Fruit fly (Drosophila melanogaster) whole organism, wandering third instar larva: ENCODE results near the gene CG31673.

Experiments
- Abd-B ChIP-seq: fragments of >200 bp; optimal IDR thresholded peaks from 2 replicates; lab custom pipeline; 2017; ENCODE audit warnings: missing biosample characterization, missing genetic modification characterization
- CG32264 ChIP-seq: fragments of 200-800 bp; sonication (Bioruptor generic); optimal IDR thresholded peaks from 2 replicates; lab custom pipeline; 2016; ENCODE audit warnings: missing biosample characterization, missing genetic modification characterization
- CG9705 ChIP-seq: fragments of 200-800 bp; sonication (Bioruptor generic); optimal IDR thresholded peaks from 2 replicates; lab custom pipeline; 2018; ENCODE audit warnings: missing biosample characterization, mild to moderate bottlenecking, missing genetic modification characterization
- CrebA ChIP-seq: fragments of 200-800 bp; sonication (Bioruptor generic); optimal IDR thresholded peaks from 2 replicates; lab custom pipeline; 2016; ENCODE audit warnings: missing biosample characterization, mild to moderate bottlenecking, missing genetic modification characterization, borderline replicate concordance
- Dfd ChIP-seq: fragments of >200 bp; optimal IDR thresholded peaks from 2 replicates; lab custom pipeline; 2017; ENCODE audit warnings: missing biosample characterization, missing genetic modification characterization
- Dif ChIP-seq: fragments of 200-275, 200-300 bp; sonication (Bioruptor generic); optimal IDR thresholded peaks from 2 replicates; lab custom pipeline; 2018; ENCODE audit warnings: missing biosample characterization, missing genetic modification characterization; ENCODE audit not compliant: partially characterized antibody
- GATAd ChIP-seq: sonication (Bioruptor generic); optimal IDR thresholded peaks from 2 replicates; lab custom pipeline; 2016; ENCODE audit warnings: missing biosample characterization, missing genetic modification characterization
- HLH106 ChIP-seq: fragments of 200-800 bp; optimal IDR thresholded peaks from 3 replicates; lab custom pipeline; 2019; ENCODE audit warnings: missing biosample characterization, mild to moderate bottlenecking, missing genetic modification characterization, moderate library complexity
- Hnf4 ChIP-seq: fragments of 200-800 bp; sonication (Bioruptor generic); optimal IDR thresholded peaks from 2 replicates; lab custom pipeline; 2016; ENCODE audit warnings: missing biosample characterization, mild to moderate bottlenecking, missing genetic modification characterization
- Hr83 ChIP-seq: fragments of 200-300 bp; sonication (Bioruptor generic); optimal IDR thresholded peaks from 2 replicates; lab custom pipeline; 2016; ENCODE audit warnings: missing biosample characterization, mild to moderate bottlenecking, missing genetic modification characterization, moderate library complexity; ENCODE audit not compliant: poor library complexity, severe bottlenecking
- Mio ChIP-seq: sonication (Bioruptor generic); optimal IDR thresholded peaks from 2 replicates; lab custom pipeline; 2016; ENCODE audit warnings: missing biosample characterization, missing genetic modification characterization
- N ChIP-seq: fragments of >200 bp; optimal IDR thresholded peaks from 2 replicates; lab custom pipeline; 2018; ENCODE audit warnings: missing biosample characterization, missing external identifiers, missing genetic modification characterization
- OdsH ChIP-seq: fragments of 200-800 bp; sonication (Bioruptor generic); optimal IDR thresholded peaks from 2 replicates; lab custom pipeline; 2016; ENCODE audit warnings: missing biosample characterization, mild to moderate bottlenecking, missing genetic modification characterization
- Rel ChIP-seq, 2 experiments: fragments of 200-800 bp; sonication (Bioruptor generic) in 1 of 2; optimal IDR thresholded peaks; 2 replicates in 1 of 2; 3 replicates in 1 of 2; lab custom pipeline; 2016 to 2019; ENCODE audit warnings: mild to moderate bottlenecking in 2 of 2, missing biosample characterization in 2 of 2, missing genetic modification characterization in 2 of 2, moderate library complexity in 1 of 2
- Sp1 ChIP-seq: fragments of 200-800 bp; sonication (Bioruptor generic); optimal IDR thresholded peaks from 3 replicates; lab custom pipeline; 2019; ENCODE audit warnings: missing biosample characterization, mild to moderate bottlenecking, missing genetic modification characterization, moderate library complexity
- Vsx2 ChIP-seq: fragments of 200-300, 225-300 bp; sonication (Bioruptor generic); optimal IDR thresholded peaks from 2 replicates; lab custom pipeline; 2018; ENCODE audit warnings: missing biosample characterization, missing genetic modification characterization; ENCODE audit not compliant: partially characterized antibody
- brk ChIP-seq: fragments of 200-800 bp; sonication (Bioruptor generic); optimal IDR thresholded peaks from 2 replicates; lab custom pipeline; 2016; ENCODE audit warnings: missing biosample characterization, mild to moderate bottlenecking, missing genetic modification characterization
- dl ChIP-seq, 2 experiments: fragments of 175-275, 200-275 bp in 1 of 2; fragments of 200-275 bp in 1 of 2; sonication (Bioruptor generic); optimal IDR thresholded peaks; lab custom pipeline; 2018; ENCODE audit warnings: mild to moderate bottlenecking in 2 of 2, missing biosample characterization in 2 of 2, missing genetic modification characterization in 2 of 2, moderate library complexity in 2 of 2; ENCODE audit not compliant: partially characterized antibody in 2 of 2, insufficient read depth in 1 of 2
- dmrt93B ChIP-seq: fragments of 200-800 bp; sonication (Bioruptor generic); optimal IDR thresholded peaks from 2 replicates; lab custom pipeline; 2018; ENCODE audit warnings: missing biosample characterization, mild to moderate bottlenecking, missing genetic modification characterization
- ey ChIP-seq: fragments of 200-800 bp; sonication (Bioruptor generic); optimal IDR thresholded peaks from 2 replicates; lab custom pipeline; 2016; ENCODE audit warnings: missing biosample characterization, missing genetic modification characterization
- foxo ChIP-seq, 2 experiments: fragments of 200-800 bp; sonication (Bioruptor generic); optimal IDR thresholded peaks; 2 replicates in 1 of 2; 3 replicates in 1 of 2; lab custom pipeline; 2016 to 2017; ENCODE audit warnings: missing biosample characterization in 2 of 2, missing genetic modification characterization in 2 of 2
- fru ChIP-seq: fragments of 200-800 bp; sonication (Bioruptor generic); optimal IDR thresholded peaks from 3 replicates; lab custom pipeline; 2016; ENCODE audit warnings: missing biosample characterization, mild to moderate bottlenecking, missing genetic modification characterization
- jim ChIP-seq: fragments of 175-275, 200-325 bp; sonication (Bioruptor generic); optimal IDR thresholded peaks from 2 replicates; lab custom pipeline; 2016; ENCODE audit warnings: missing biosample characterization, mild to moderate bottlenecking, missing genetic modification characterization
- pan ChIP-seq: fragments of >200 bp; optimal IDR thresholded peaks from 2 replicates; lab custom pipeline; 2017
- psq ChIP-seq: fragments of 200-800 bp; sonication (Bioruptor generic); optimal IDR thresholded peaks from 3 replicates; lab custom pipeline; 2017; ENCODE audit warnings: missing biosample characterization, mild to moderate bottlenecking, missing genetic modification characterization, moderate library complexity
- rgr ChIP-seq: fragments of 200-800 bp; sonication (Bioruptor generic); optimal IDR thresholded peaks from 3 replicates; lab custom pipeline; 2016; ENCODE audit warnings: missing biosample characterization, mild to moderate bottlenecking, missing genetic modification characterization
- sage ChIP-seq: fragments of 200-800 bp; sonication (Bioruptor generic); optimal IDR thresholded peaks from 2 replicates; lab custom pipeline; 2016; ENCODE audit warnings: missing biosample characterization, mild to moderate bottlenecking, missing genetic modification characterization
- sv ChIP-seq: fragments of 200-800 bp; sonication (Bioruptor generic); optimal IDR thresholded peaks from 3 replicates; lab custom pipeline; 2016; ENCODE audit warnings: missing biosample characterization, missing genetic modification characterization
- tai ChIP-seq: sonication (Bioruptor generic); optimal IDR thresholded peaks from 2 replicates; lab custom pipeline; 2016; ENCODE audit warnings: missing biosample characterization, missing genetic modification characterization
- usp ChIP-seq: fragments of >200 bp; optimal IDR thresholded peaks from 2 replicates; lab custom pipeline; 2017; ENCODE audit warnings: missing biosample characterization, missing genetic modification characterization
- woc ChIP-seq: sonication (Bioruptor generic); optimal IDR thresholded peaks from 2 replicates; lab custom pipeline; 2016; ENCODE audit warnings: missing biosample characterization, mild to moderate bottlenecking, missing genetic modification characterization

CG31673 gene

dm6 chr2L:20808510-20809195, 20.8 kb upstream of the CG31673 start:
- TF ChIP-seq Vsx2 (GFP tag; lab: Kevin White, UChicago) (peak; percentile 25), GATAd (GFP tag; lab: Kevin White, UChicago) (no peak), Abd-B (no peak), psq (no peak), Dfd (no peak)

dm6 chr2L:20809229-20809628, 20.2 kb upstream of the CG31673 start:
- TF ChIP-seq rgr (GFP tag; lab: Kevin White, UChicago) (no peak), CrebA (GFP tag; lab: Kevin White, UChicago) (no peak)

DNA sequence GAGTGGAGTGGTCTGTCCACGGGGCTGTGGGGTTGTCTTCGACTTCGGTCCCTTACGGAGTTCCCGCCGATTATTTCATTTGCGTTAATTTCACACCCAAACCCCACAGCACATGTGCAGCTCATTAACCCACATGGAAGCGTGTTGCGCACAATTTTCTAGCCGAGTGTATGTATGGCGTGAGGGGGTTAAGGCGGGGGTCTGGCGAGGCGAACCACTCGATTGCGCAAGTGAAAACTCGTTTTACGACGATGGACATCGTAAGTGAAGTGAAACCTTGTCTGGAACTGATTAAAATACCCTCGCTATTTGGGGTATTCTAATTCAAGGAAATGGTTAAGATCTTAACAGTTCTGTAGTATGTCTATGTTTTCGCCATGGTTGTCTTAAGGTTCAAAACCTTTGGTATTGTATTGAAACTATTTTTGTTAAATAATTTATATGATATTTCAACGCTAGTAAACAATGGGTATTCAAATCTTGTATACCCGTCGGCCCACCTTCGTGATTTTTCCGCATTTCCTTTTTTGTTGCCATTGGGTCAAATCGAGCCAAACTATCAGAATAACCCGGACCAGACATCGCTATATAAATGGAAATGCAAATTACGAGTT, 18.3 kb upstream of the CG31673 start:
- TF ChIP-seq sv (peak; percentile 10), tai (GFP tag; lab: Kevin White, UChicago) (no peak)

DNA sequence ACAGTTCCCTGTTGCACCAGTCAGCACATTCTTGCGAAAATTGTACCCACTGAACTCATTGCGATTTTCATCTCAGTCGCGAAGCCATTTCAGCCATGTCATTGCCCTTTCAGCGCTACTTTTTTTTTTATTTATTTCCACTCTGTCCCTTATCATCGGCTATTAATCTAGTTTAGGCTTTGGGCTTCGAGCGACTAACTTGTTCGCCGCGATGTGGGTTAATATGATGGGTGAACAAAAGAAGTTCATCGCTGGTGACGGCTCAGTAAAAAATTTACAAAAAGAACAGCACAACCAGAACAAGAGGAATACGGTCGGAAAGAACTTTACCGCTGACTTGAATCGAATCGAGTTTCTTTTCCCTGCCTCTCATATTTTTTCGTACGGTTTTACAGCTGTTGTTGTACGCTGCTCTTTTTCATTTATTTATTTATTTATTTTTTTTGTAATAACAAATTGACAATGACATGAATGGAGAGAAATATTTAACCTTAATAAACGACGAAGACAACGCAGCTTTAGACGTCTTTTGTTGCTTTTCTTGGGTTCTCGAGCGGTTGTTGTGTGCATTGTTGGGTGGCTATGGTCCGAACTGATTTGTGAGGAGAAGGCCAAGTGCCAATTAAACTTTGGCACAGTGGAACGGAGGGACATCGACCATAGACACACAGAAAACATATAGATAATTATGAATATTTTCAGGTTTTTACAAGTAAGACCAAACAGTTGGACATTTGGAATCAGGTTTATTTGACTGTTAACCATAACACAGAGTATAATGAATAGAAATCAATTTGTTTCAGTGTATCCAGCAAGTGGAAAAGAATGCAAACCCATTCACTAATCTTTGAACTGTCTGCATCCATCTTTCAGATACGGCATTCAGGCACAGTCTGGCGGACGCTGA, 16.9 kb upstream of the CG31673 start:
- TF ChIP-seq CG32264 (GFP tag; lab: Kevin White, UChicago), result no peak
- no peak for TF ChIP-seq Hr83 (GFP tag; lab: Kevin White, UChicago)
- TF ChIP-seq usp, result no peak
- no peak for TF ChIP-seq N (GFP tag; lab: Kevin White, UChicago)
- TF ChIP-seq, all 38 proteins: peak for 0

DNA sequence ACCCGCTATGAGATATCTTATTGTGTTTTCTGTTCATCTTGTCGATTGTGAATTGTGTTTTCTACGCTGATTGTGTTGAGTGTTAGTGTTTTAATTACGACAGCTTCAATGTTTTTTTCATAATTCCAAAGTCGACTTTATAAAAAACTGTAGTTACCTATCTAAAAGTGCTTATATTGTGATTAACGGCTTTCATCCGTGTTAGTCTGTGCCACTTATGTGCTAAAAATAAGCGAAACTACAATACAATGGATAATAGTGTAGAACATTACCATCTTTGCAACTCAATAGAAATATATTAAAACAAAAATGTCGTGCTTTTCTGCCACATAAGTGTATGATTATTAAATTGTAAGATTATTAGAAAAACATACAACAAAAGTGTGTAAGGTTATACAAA, 13.3 kb upstream of the CG31673 start, which contains the start of gene CG33322:
Gene CG33322 (minus strand): TSS at position 101 of the 400 bp plus-strand sequence.
- TF ChIP-seq ey (GFP tag; lab: Kevin White, UChicago), result no peak
- TF ChIP-seq CG32264 (GFP tag; lab: Kevin White, UChicago), result no peak
- no peak for TF ChIP-seq Sp1 (GFP tag; lab: Kevin White, UChicago)
- no peak for TF ChIP-seq brk
- no peak for TF ChIP-seq fru (GFP tag; lab: Kevin White, UChicago)
- no peak for TF ChIP-seq jim (GFP tag; lab: Kevin White, UChicago)
- no peak for TF ChIP-seq foxo (GFP tag; optimal IDR thresholded peaks at IDR 0.05; lab: Kevin White, UChicago)
- TF ChIP-seq dmrt93B (GFP tag; lab: Kevin White, UChicago), result no peak
- TF ChIP-seq rgr (GFP tag; lab: Kevin White, UChicago), result no peak
- TF ChIP-seq Hnf4 (GFP tag; lab: Kevin White, UChicago), result no peak
- no peak for TF ChIP-seq pan (lab: Kevin White, UChicago)
- TF ChIP-seq Abd-B, result no peak
- TF ChIP-seq CG9705 (GFP tag; lab: Kevin White, UChicago), result no peak
- TF ChIP-seq sv, result no peak
- no peak for TF ChIP-seq OdsH (GFP tag; lab: Kevin White, UChicago)
- TF ChIP-seq woc (GFP tag; lab: Kevin White, UChicago), result no peak
- TF ChIP-seq Vsx2 (GFP tag; lab: Kevin White, UChicago), result no peak
- TF ChIP-seq, all 38 proteins: peak for 0

- TF ChIP-seq fru (GFP tag; lab: Kevin White, UChicago) (no peak), Sp1 (GFP tag; lab: Kevin White, UChicago) (no peak), sage (no peak), jim (GFP tag; lab: Kevin White, UChicago) (no peak), HLH106 (tag; lab: Kevin White, UChicago) (no peak), psq (no peak), usp (no peak), Dfd (no peak), foxo (GFP tag; optimal IDR thresholded peaks at IDR 0.05; lab: Kevin White, UChicago) (no peak), dl (GFP tag; optimal IDR thresholded peaks at IDR 0.05; lab: Kevin White, UChicago; ENCODE audit: insufficient read depth in 1 of 2, partially characterized antibody in 2 of 2) (no peak), N (GFP tag; lab: Kevin White, UChicago) (no peak), CrebA (GFP tag; lab: Kevin White, UChicago) (no peak), Hnf4 (GFP tag; lab: Kevin White, UChicago) (no peak), Mio (GFP tag; lab: Kevin White, UChicago) (no peak), Dif (GFP tag; lab: Kevin White, UChicago) (no peak), rgr (GFP tag; lab: Kevin White, UChicago) (no peak), CG32264 (GFP tag; lab: Kevin White, UChicago) (no peak), ey (GFP tag; lab: Kevin White, UChicago) (no peak), tai (GFP tag; lab: Kevin White, UChicago) (no peak), Rel (GFP tag; optimal IDR thresholded peaks at IDR 0.05; lab: Kevin White, UChicago) (no peak), Rel (tag; optimal IDR thresholded peaks at IDR 0.05; lab: Kevin White, UChicago) (no peak)
- TF ChIP-seq, all 38 proteins: peak for 0
Observed at dm6 chr2L:20817170-20817569, 12.2 kb upstream of the CG31673 start, which contains the start of gene CheB38b. Gene CheB38b, minus strand, starts transcription at chr2L:20817270.
